Worm (Caenorhabditis elegans) whole organism, young adult: Measurements from ENCODE around the gene clec-138.

Experiments used
- B0035.1 ChIP-seq: sonication (generic microtip); optimal IDR thresholded peaks from 2 replicates; lab custom pipeline; 2016; ENCODE audit warnings: missing genetic modification characterization, mild to moderate bottlenecking, missing compliant biosample characterization, missing genotype, missing genetic modification reagents
- D2030.7 ChIP-seq: fragments of 200-800 bp; sonication (Bioruptor generic); IDR thresholded peaks from 2 replicates; pipeline ENCODE4 v1.3.6; 2022; ENCODE audit warnings: missing genetic modification reagents, missing genetic modification characterization, missing compliant biosample characterization
- F22D6.2 ChIP-seq: sonication (generic microtip); optimal IDR thresholded peaks from 2 replicates; lab custom pipeline; 2016; ENCODE audit warnings: mild to moderate bottlenecking, missing genetic modification characterization, missing compliant biosample characterization
- F49E8.2 ChIP-seq: sonication (generic microtip); optimal IDR thresholded peaks from 3 replicates; lab custom pipeline; 2017; ENCODE audit warnings: missing genetic modification characterization, mild to moderate bottlenecking, missing compliant biosample characterization, antibody characterized with exemption, moderate library complexity; ENCODE audit not compliant: insufficient read depth
- F55B11.4 ChIP-seq: sonication (generic microtip); optimal IDR thresholded peaks from 2 replicates; lab custom pipeline; 2016; ENCODE audit warnings: missing compliant biosample characterization, missing genetic modification characterization, borderline replicate concordance; ENCODE audit not compliant: insufficient read depth
- K11D2.4 ChIP-seq: fragments of 200-800 bp; sonication (Bioruptor generic); IDR thresholded peaks from 2 replicates; pipeline ENCODE4 v1.3.6; 2022; ENCODE audit warnings: missing genetic modification reagents, missing genetic modification characterization, missing compliant biosample characterization
- Y53G8AR.9 ChIP-seq: fragments of 200-800 bp; sonication (Bioruptor generic); conservative IDR thresholded peaks from 2 replicates; pipeline ENCODE4 v1.3.6; 2022; ENCODE audit warnings: missing genetic modification reagents, missing genetic modification characterization, missing compliant biosample characterization
- Y56A3A.18 ChIP-seq: fragments of 200-800 bp; sonication (Bioruptor generic); IDR thresholded peaks from 2 replicates; pipeline ENCODE4 v1.3.6; 2022; ENCODE audit warnings: missing genetic modification reagents, missing genetic modification characterization, missing compliant biosample characterization
- ZK185.1 ChIP-seq: sonication (generic microtip); optimal IDR thresholded peaks from 2 replicates; lab custom pipeline; 2016; ENCODE audit warnings: mild to moderate bottlenecking, missing genetic modification characterization, missing compliant biosample characterization; ENCODE audit not compliant: poor library complexity, severe bottlenecking
- aptf-3 ChIP-seq: fragments of 200-800 bp; sonication (Bioruptor generic); IDR thresholded peaks from 2 replicates; pipeline ENCODE4 v1.3.6; 2022; ENCODE audit warnings: missing genetic modification characterization, missing compliant biosample characterization
- athp-1 ChIP-seq: sonication (generic microtip); optimal IDR thresholded peaks from 2 replicates; lab custom pipeline; 2017; ENCODE audit warnings: mild to moderate bottlenecking, missing genetic modification characterization, missing compliant biosample characterization
- attf-5 ChIP-seq: fragments of 200-800 bp; sonication (Bioruptor generic); optimal IDR thresholded peaks from 2 replicates; lab custom pipeline; 2018; ENCODE audit warnings: mild to moderate bottlenecking, missing genetic modification characterization, missing compliant biosample characterization
- attf-6 ChIP-seq: fragments of 200-800 bp; sonication (Bioruptor generic); IDR thresholded peaks from 2 replicates; pipeline ENCODE4 v1.3.6; 2022; ENCODE audit warnings: missing genetic modification reagents, missing genetic modification characterization, missing compliant biosample characterization
- bed-2 ChIP-seq: fragments of 200-800 bp; sonication (Bioruptor generic); IDR thresholded peaks from 2 replicates; pipeline ENCODE4 v1.3.6; 2022; ENCODE audit warnings: missing genetic modification reagents, missing genetic modification characterization, missing compliant biosample characterization
- cebp-1 ChIP-seq, 2 experiments: fragments of 200-800 bp in 1 of 2; sonication (Bioruptor generic) in 1 of 2; sonication (generic microtip) in 1 of 2; IDR thresholded peaks in 1 of 2; optimal IDR thresholded peaks in 1 of 2; 2 replicates each; pipeline versions ENCODE4 v1.3.6 to Lab custom; 2017 to 2022; ENCODE audit warnings: missing compliant biosample characterization in 2 of 2, missing genetic modification characterization in 2 of 2, mild to moderate bottlenecking in 1 of 2, missing genetic modification reagents in 1 of 2, moderate library complexity in 1 of 2
- ceh-91 ChIP-seq: fragments of 200-800 bp; sonication (Bioruptor generic); IDR thresholded peaks from 2 replicates; pipeline ENCODE4 v1.3.6; 2022; ENCODE audit warnings: missing genetic modification reagents, missing genetic modification characterization, missing compliant biosample characterization
- efl-1 ChIP-seq: fragments of 150-350 bp; optimal IDR thresholded peaks from 2 replicates; lab custom pipeline; 2014; ENCODE audit warnings: missing biosample characterization, missing genetic modification reagents, missing genetic modification characterization
- him-1 ChIP-seq: sonication (generic microtip); optimal IDR thresholded peaks from 2 replicates; lab custom pipeline; 2016; ENCODE audit warnings: missing genotype, missing genetic modification reagents, missing genetic modification characterization, missing compliant biosample characterization
- hlh-26 ChIP-seq: fragments of 200-800 bp; sonication (Bioruptor generic); conservative IDR thresholded peaks from 2 replicates; pipeline ENCODE4 v1.3.6; 2022; ENCODE audit warnings: missing genetic modification reagents, missing genetic modification characterization, missing compliant biosample characterization
- lag-1 ChIP-seq: fragments of 200-800 bp; sonication (Bioruptor generic); IDR thresholded peaks from 2 replicates; pipeline ENCODE4 v1.3.6; 2022; ENCODE audit warnings: missing genetic modification reagents, missing genetic modification characterization, missing compliant biosample characterization
- let-526 ChIP-seq: fragments of 200-800 bp; sonication (Bioruptor generic); IDR thresholded peaks from 2 replicates; pipeline ENCODE4 v1.3.6; 2022; ENCODE audit warnings: missing genetic modification reagents, missing genetic modification characterization, missing compliant biosample characterization
- let-607 ChIP-seq, 2 experiments: fragments of 200-800 bp in 1 of 2; sonication (Bioruptor generic) in 1 of 2; sonication (generic microtip) in 1 of 2; optimal IDR thresholded peaks; 2 replicates each; lab custom pipeline; 2016 to 2018; ENCODE audit warnings: mild to moderate bottlenecking in 2 of 2, missing compliant biosample characterization in 2 of 2, missing genetic modification characterization in 2 of 2, moderate library complexity in 2 of 2, missing genotype in 1 of 2
- lin-26 ChIP-seq: fragments of 200-800 bp; sonication (Bioruptor generic); IDR thresholded peaks from 2 replicates; pipeline ENCODE4 v1.3.6; 2022; ENCODE audit warnings: missing genetic modification reagents, missing genetic modification characterization, missing compliant biosample characterization
- lin-40 ChIP-seq: sonication (generic microtip); optimal IDR thresholded peaks from 2 replicates; lab custom pipeline; 2016; ENCODE audit warnings: missing genetic modification characterization, mild to moderate bottlenecking, missing compliant biosample characterization, missing genotype, missing genetic modification reagents
- lir-1 ChIP-seq: fragments of 200-800 bp; sonication (Bioruptor generic); conservative IDR thresholded peaks from 2 replicates; pipeline ENCODE4 v1.3.6; 2022; ENCODE audit warnings: missing genetic modification reagents, missing genetic modification characterization, missing compliant biosample characterization
- lsl-1 ChIP-seq: fragments of 200-800 bp; sonication (Bioruptor generic); optimal IDR thresholded peaks from 2 replicates; lab custom pipeline; 2018; ENCODE audit warnings: mild to moderate bottlenecking, missing genetic modification characterization, moderate library complexity, missing compliant biosample characterization
- lsy-27 ChIP-seq: sonication (generic microtip); optimal IDR thresholded peaks from 2 replicates; lab custom pipeline; 2017; ENCODE audit warnings: missing genetic modification characterization, mild to moderate bottlenecking, missing compliant biosample characterization, antibody characterized with exemption, missing genotype, borderline replicate concordance; ENCODE audit not compliant: insufficient read depth
- madf-3 ChIP-seq: fragments of 200-800 bp; sonication (Bioruptor generic); IDR thresholded peaks from 2 replicates; pipeline ENCODE4 v1.3.6; 2022; ENCODE audit warnings: missing genetic modification reagents, missing genetic modification characterization, missing compliant biosample characterization
- mes-4 ChIP-seq: sonication (generic microtip); optimal IDR thresholded peaks from 2 replicates; lab custom pipeline; 2016; ENCODE audit warnings: missing genotype, missing genetic modification characterization, missing compliant biosample characterization
- mxl-1 ChIP-seq: sonication (generic microtip); optimal IDR thresholded peaks from 2 replicates; lab custom pipeline; 2016; ENCODE audit warnings: missing genetic modification characterization, missing compliant biosample characterization
- nfyb-1 ChIP-seq: fragments of 200-800 bp; sonication (Bioruptor generic); IDR thresholded peaks from 2 replicates; pipeline ENCODE4 v1.3.6; 2022; ENCODE audit warnings: missing genetic modification reagents, missing genetic modification characterization, missing compliant biosample characterization
- nhr-80 ChIP-seq: sonication (generic microtip); optimal IDR thresholded peaks from 2 replicates; lab custom pipeline; 2016; ENCODE audit warnings: missing genetic modification characterization, missing compliant biosample characterization
- pbrm-1 ChIP-seq: fragments of 200-800 bp; sonication (Bioruptor generic); IDR thresholded peaks from 2 replicates; pipeline ENCODE4 v1.3.6; 2022; ENCODE audit warnings: missing genetic modification reagents, missing genetic modification characterization, missing compliant biosample characterization
- rcor-1 ChIP-seq: fragments of 200-800 bp; sonication (Bioruptor generic); IDR thresholded peaks from 2 replicates; pipeline ENCODE4 v1.3.6; 2022; ENCODE audit warnings: missing genetic modification reagents, missing genetic modification characterization, missing compliant biosample characterization
- rec-8 ChIP-seq, 2 experiments: sonication (generic microtip); optimal IDR thresholded peaks; 2 replicates each; lab custom pipeline; 2016; ENCODE audit warnings: mild to moderate bottlenecking in 2 of 2, missing genetic modification characterization in 2 of 2, missing genetic modification reagents in 2 of 2, missing genotype in 2 of 2, missing biosample characterization in 1 of 2, missing compliant biosample characterization in 1 of 2, moderate library complexity in 1 of 2
- sdz-38 ChIP-seq: sonication (generic microtip); optimal IDR thresholded peaks from 2 replicates; lab custom pipeline; 2016; ENCODE audit warnings: missing genotype, missing genetic modification characterization, missing compliant biosample characterization
- snpc-4 ChIP-seq, 5 experiments: fragments of 150-350 bp in 1 of 5; sonication (generic microtip) in 4 of 5; optimal IDR thresholded peaks; 2 replicates each; lab custom pipeline; 2014 to 2018; ENCODE audit warnings: missing genetic modification characterization in 5 of 5, missing biosample characterization in 3 of 5, antibody characterized with exemption in 2 of 5, mild to moderate bottlenecking in 2 of 5, missing compliant biosample characterization in 2 of 5, missing genotype in 2 of 5, moderate library complexity in 2 of 5, missing genetic modification reagents in 1 of 5
- sptf-2 ChIP-seq: fragments of 200-800 bp; sonication (Bioruptor generic); optimal IDR thresholded peaks from 2 replicates; lab custom pipeline; 2018; ENCODE audit warnings: mild to moderate bottlenecking, missing genetic modification characterization, missing compliant biosample characterization
- tbp1 ChIP-seq: fragments of 200-800 bp; sonication (Bioruptor generic); optimal IDR thresholded peaks from 2 replicates; lab custom pipeline; 2018; ENCODE audit warnings: mild to moderate bottlenecking, missing genetic modification characterization, missing compliant biosample characterization
- unc-130 ChIP-seq: sonication (generic microtip); optimal IDR thresholded peaks from 2 replicates; lab custom pipeline; 2016; ENCODE audit warnings: missing genetic modification reagents, missing genetic modification characterization, missing compliant biosample characterization
- unc-62 ChIP-seq: fragments of 150-350 bp; optimal IDR thresholded peaks from 2 replicates; lab custom pipeline; 2014; ENCODE audit warnings: missing biosample characterization, missing genetic modification reagents, missing genetic modification characterization
- xnd-1 ChIP-seq: sonication (generic microtip); optimal IDR thresholded peaks from 2 replicates; lab custom pipeline; 2016; ENCODE audit warnings: missing genotype, missing genetic modification reagents, missing genetic modification characterization, missing compliant biosample characterization
- ztf-26 ChIP-seq: sonication (generic microtip); optimal IDR thresholded peaks from 2 replicates; lab custom pipeline; 2017; ENCODE audit warnings: missing genetic modification characterization, missing compliant biosample characterization
- ztf-6 ChIP-seq: fragments of 200-800 bp; sonication (Bioruptor generic); IDR thresholded peaks from 2 replicates; pipeline ENCODE4 v1.3.6; 2022; ENCODE audit warnings: missing genetic modification reagents, missing genetic modification characterization, missing compliant biosample characterization

The clec-138 gene

ce11 chrII:4604149-4604548, 15.5 kb downstream of the clec-138 start:
- no peak for TF ChIP-seq mxl-1 (tag; lab: Kevin White, UChicago)
- peak in 1 of 2 experiments; percentile 21 for TF ChIP-seq let-607 (tag; optimal IDR thresholded peaks at IDR 0.05; lab: Kevin White, UChicago)
- peak; percentile 57 for TF ChIP-seq unc-62 (GFP tag; lab: Kevin White, UChicago)
- TF ChIP-seq nhr-80 (tag; lab: Kevin White, UChicago), result peak; percentile 69
- TF ChIP-seq unc-130 (GFP tag; lab: Kevin White, UChicago), result no peak
- TF ChIP-seq sdz-38 (tag; lab: Kevin White, UChicago), result no peak
- TF ChIP-seq, all 124 proteins: peak for 3

- TF ChIP-seq cebp-1 (GFP tag; IDR thresholded peaks at IDR 0.05; lab: Robert Waterston, UW) (no peak), cebp-1 (tag; optimal IDR thresholded peaks at IDR 0.05; lab: Kevin White, UChicago) (peak; percentile 50), lsy-27 (tag; lab: Kevin White, UChicago) (no peak), sptf-2 (no peak), F49E8.2 (tag; lab: Kevin White, UChicago) (no peak), bed-2 (GFP tag; lab: Robert Waterston, UW) (peak; percentile 88), aptf-3 (GFP tag; lab: Robert Waterston, UW) (no peak), D2030.7 (GFP tag; lab: Robert Waterston, UW) (peak; percentile 72), rec-8 (tag; optimal IDR thresholded peaks at IDR 0.05; lab: Kevin White, UChicago) (peak; percentile 47 to 61), tbp1 (peak; percentile 48), pbrm-1 (GFP tag; lab: Robert Waterston, UW) (0 out of 2 replicates have a peak, but pooled peaks have one; percentile 49), sdz-38 (tag; lab: Kevin White, UChicago) (no peak), ceh-91 (GFP tag; lab: Robert Waterston, UW) (peak; percentile 43; the same call in 1 of the 2 replicates), efl-1 (GFP tag; lab: Kevin White, UChicago) (peak; percentile 77), ztf-26 (tag; lab: Kevin White, UChicago) (no peak), nfyb-1 (GFP tag; lab: Robert Waterston, UW) (no peak), F55B11.4 (tag; lab: Kevin White, UChicago) (no peak), hlh-26 (GFP tag; lab: Robert Waterston, UW) (no peak), lag-1 (GFP tag; lab: Robert Waterston, UW) (no peak), Y56A3A.18 (GFP tag; lab: Robert Waterston, UW) (no peak), him-1 (peak; percentile 73), ZK185.1 (tag; lab: Kevin White, UChicago) (peak; percentile 92), let-526 (GFP tag; lab: Robert Waterston, UW) (0 out of 2 replicates have a peak, but pooled peaks have one; percentile 64), attf-5 (GFP tag; lab: Kevin White, UChicago) (peak; percentile 48), Y53G8AR.9 (GFP tag; lab: Robert Waterston, UW) (0 out of 2 replicates have a peak, but pooled peaks have one; percentile 22), lsl-1 (GFP tag; lab: Kevin White, UChicago) (peak; percentile 73), K11D2.4 (peak; percentile 59; the same call in 1 of the 2 replicates), snpc-4 (GFP tag; optimal IDR thresholded peaks at IDR 0.05; lab: Kevin White, UChicago) (no peak), snpc-4 (tag; optimal IDR thresholded peaks at IDR 0.05; lab: Kevin White, UChicago) (peak in 3 of 4 experiments; percentile 10 to 52 (median 27)), madf-3 (GFP tag; lab: Robert Waterston, UW) (no peak), rcor-1 (peak; percentile 40; the same call in 1 of the 2 replicates), F22D6.2 (tag; lab: Kevin White, UChicago) (peak; percentile 5), attf-6 (GFP tag; lab: Robert Waterston, UW) (no peak), lir-1 (GFP tag; lab: Robert Waterston, UW) (0 out of 2 replicates have a peak, but pooled peaks have one; percentile 51), mes-4 (tag; lab: Kevin White, UChicago) (no peak), B0035.1 (no peak), lin-40 (tag; lab: Kevin White, UChicago) (peak; percentile 51), athp-1 (tag; lab: Kevin White, UChicago) (peak; percentile 46), ztf-6 (no peak; the same call in 1 of the 2 replicates), lin-26 (GFP tag; lab: Robert Waterston, UW) (no peak), xnd-1 (tag; lab: Kevin White, UChicago) (peak; percentile 64)
These were observed 16.6 kb downstream of the clec-138 start, which contains the start of gene F35D11.4 for ce11 chrII:4603035-4603434. TSS of gene F35D11.4 (plus strand) at chrII:4603427.
